Worm (Caenorhabditis elegans): ENCODE data around the gene nhr-123.

- TF ChIP-seq unc-62 (GFP tag; optimal IDR thresholded peaks at IDR 0.05) (no peak), pha-4 (tag; optimal IDR thresholded peaks at IDR 0.05) (peak; percentile 2), skn-1 (tag; optimal IDR thresholded peaks at IDR 0.05) (no peak), nhr-11 (tag; optimal IDR thresholded peaks at IDR 0.05) (no peak), nhr-25 (tag; optimal IDR thresholded peaks at IDR 0.05) (no peak), elt-3 (tag; optimal IDR thresholded peaks at IDR 0.05) (no peak), ztf-11 (tag; optimal IDR thresholded peaks at IDR 0.05) (no peak)
Observed at ce11 chrV:453569-453968, 2.3 kb downstream of the nhr-123 start, which contains the start of gene nhr-98.
